Worm (Caenorhabditis elegans): ENCODE measurements around the gene clec-143.

Gene clec-143

ce11 chrII:10476959-10477358, 6.9 kb upstream of the clec-143 start, which contains the start of gene ZK666.4:
TSS of gene ZK666.4 (plus strand) at chrII:10477259.
- TF ChIP-seq skn-1 (tag; optimal IDR thresholded peaks at IDR 0.05) (no peak), egl-43 (GFP tag; IDR thresholded peaks at IDR 0.05) (no peak), daf-8 (GFP tag; IDR thresholded peaks at IDR 0.05) (no peak), daf-16 (GFP tag; optimal IDR thresholded peaks at IDR 0.05) (no peak), daf-16 (tag; optimal IDR thresholded peaks at IDR 0.05) (no peak)

- TF ChIP-seq sdz-12 (GFP tag; optimal IDR thresholded peaks at IDR 0.05), result no peak
- no peak for TF ChIP-seq nhr-6 (tag; optimal IDR thresholded peaks at IDR 0.05)
- no peak for TF ChIP-seq zip-11 (GFP tag; IDR thresholded peaks at IDR 0.05)
- no peak for TF ChIP-seq lin-13 (GFP tag; optimal IDR thresholded peaks at IDR 0.05)
- no peak for TF ChIP-seq Y5F2A.4 (GFP tag; optimal IDR thresholded peaks at IDR 0.05)
- TF ChIP-seq dve-1 (tag; optimal IDR thresholded peaks at IDR 0.05; ENCODE audit: insufficient read depth), result no peak
- no peak for TF ChIP-seq snpc-1.2 (GFP tag; IDR thresholded peaks at IDR 0.05)
- no peak for TF ChIP-seq saeg-2 (GFP tag; IDR thresholded peaks at IDR 0.05)
- TF ChIP-seq spr-3 (GFP tag; optimal IDR thresholded peaks at IDR 0.05), result no peak
- TF ChIP-seq rbr-2 (tag; optimal IDR thresholded peaks at IDR 0.05), result no peak
- TF ChIP-seq R02D3.7 (tag; optimal IDR thresholded peaks at IDR 0.05), result no peak
Measured at ce11 chrII:10476039-10476438, 5.9 kb upstream of the clec-143 start, which contains the start of gene clec-58. TSS of gene clec-58 (minus strand) at chrII:10476139.

DNA sequence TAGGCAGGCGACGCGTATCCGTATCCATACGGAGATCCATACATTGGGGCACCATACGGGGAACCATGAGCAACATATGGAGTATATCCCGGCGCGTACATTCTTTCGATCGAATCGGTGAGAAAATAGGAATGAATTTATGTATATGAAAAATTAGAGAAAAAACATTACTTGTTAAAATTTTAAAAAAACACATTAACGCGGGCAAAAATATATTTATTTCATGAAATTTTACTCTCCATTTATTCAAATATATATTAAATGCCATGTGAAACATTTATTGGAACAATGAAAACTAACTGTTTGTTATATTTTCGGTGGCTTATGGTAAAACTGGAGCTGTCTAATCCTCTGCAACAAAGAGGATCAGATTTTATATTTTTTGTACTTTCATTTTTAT, 1.7 kb upstream of the clec-143 start, which contains the start of gene ZK666.2:
Gene ZK666.2 (minus strand): TSS at position 101 of the 400 bp plus-strand sequence.
- no peak for TF ChIP-seq nhr-6 (tag; optimal IDR thresholded peaks at IDR 0.05)

ce11 chrII:10471247-10471646, 1.1 kb upstream of the clec-143 start, which contains the start of gene ZK666.1:
TSS of gene ZK666.1 (minus strand) at chrII:10471347.
- TF ChIP-seq nhr-111 (GFP tag; optimal IDR thresholded peaks at IDR 0.05), result no peak
- no peak for TF ChIP-seq nhr-102 (tag; optimal IDR thresholded peaks at IDR 0.05)
- TF ChIP-seq egl-43 (GFP tag; IDR thresholded peaks at IDR 0.05), result no peak
- TF ChIP-seq mdl-1 (tag; optimal IDR thresholded peaks at IDR 0.05), result no peak
- no peak for TF ChIP-seq duxl-1 (tag; optimal IDR thresholded peaks at IDR 0.05; ENCODE audit: poor library complexity)
- TF ChIP-seq T20F7.1 (GFP tag; optimal IDR thresholded peaks at IDR 0.05), result no peak
- TF ChIP-seq ceh-82 (tag; optimal IDR thresholded peaks at IDR 0.05), result no peak
- TF ChIP-seq zip-2 (tag; optimal IDR thresholded peaks at IDR 0.05), result no peak
- no peak for TF ChIP-seq ctbp-1 (GFP tag; IDR thresholded peaks at IDR 0.05)
- no peak for TF ChIP-seq lin-38 (GFP tag; IDR thresholded peaks at IDR 0.05)
- no peak for TF ChIP-seq lin-39 (tag; optimal IDR thresholded peaks at IDR 0.05)
- TF ChIP-seq dmd-9 (GFP tag; IDR thresholded peaks at IDR 0.05), result no peak
- TF ChIP-seq F26F4.8 (GFP tag; conservative IDR thresholded peaks at IDR 0.05), result no peak
- TF ChIP-seq fos-1 (tag; optimal IDR thresholded peaks at IDR 0.05), result no peak

DNA sequence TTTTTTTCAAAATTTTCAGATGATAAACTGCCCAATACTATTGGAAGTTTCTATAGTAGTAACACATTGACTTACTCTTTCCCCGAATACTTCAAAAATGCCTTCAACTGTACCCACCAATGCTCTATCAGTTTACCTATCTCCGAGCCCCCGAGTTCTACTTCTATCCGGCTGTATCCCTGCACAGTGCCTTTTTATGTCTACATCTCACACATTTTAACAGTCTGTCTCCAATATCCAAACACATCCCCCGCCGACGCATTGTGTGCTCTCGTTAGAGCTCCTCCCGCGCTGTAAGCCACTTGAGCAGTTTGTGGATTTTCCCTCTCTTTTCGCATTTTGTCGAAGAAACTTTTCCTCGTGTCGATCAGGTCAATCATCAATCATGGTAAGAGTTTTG, 3.5 kb downstream of the clec-143 start, which contains the start of gene tnc-2:
Gene tnc-2 (plus strand): TSS at position 301 of the 400 bp plus-strand sequence.
- TF ChIP-seq set-16 (GFP tag; IDR thresholded peaks at IDR 0.05) (no peak), unc-39 (tag; optimal IDR thresholded peaks at IDR 0.05) (no peak), mdt-29 (GFP tag; IDR thresholded peaks at IDR 0.05) (no peak), nhr-28 (tag; optimal IDR thresholded peaks at IDR 0.05) (no peak), Y105C5A.15 (GFP tag; IDR thresholded peaks at IDR 0.05) (no peak), zip-11 (GFP tag; IDR thresholded peaks at IDR 0.05) (no peak), unc-130 (GFP tag; optimal IDR thresholded peaks at IDR 0.05) (no peak), pqm-1 (tag; optimal IDR thresholded peaks at IDR 0.05) (no peak), dpl-1 (GFP tag; optimal IDR thresholded peaks at IDR 0.05) (no peak), nhr-6 (tag; optimal IDR thresholded peaks at IDR 0.05) (no peak)
